Worm (Caenorhabditis elegans) whole organism, mixed stage, embryonic: Measurements from ENCODE around the gene asp-2.
A peak's percentile ranks its signal among the peaks of the same experiment; 100 is the strongest.

Experiments used
- M03D4.4 ChIP-seq: sonication (generic microtip); optimal IDR thresholded peaks from 2 replicates; lab custom pipeline; 2017; ENCODE audit warnings: mild to moderate bottlenecking, missing genetic modification characterization, missing compliant biosample characterization
- bed-3 ChIP-seq: fragments of 200-800 bp; sonication (Bioruptor generic); optimal IDR thresholded peaks from 3 replicates; lab custom pipeline; 2018; ENCODE audit warnings: mild to moderate bottlenecking, missing genetic modification characterization, moderate library complexity, missing compliant biosample characterization
- blmp-1 ChIP-seq: fragments of 150-350 bp; optimal IDR thresholded peaks from 2 replicates; lab custom pipeline; 2014; ENCODE audit warnings: missing biosample characterization, missing genetic modification characterization
- ceh-39 ChIP-seq: fragments of 150-350 bp; optimal IDR thresholded peaks from 2 replicates; lab custom pipeline; 2014; ENCODE audit warnings: missing biosample characterization, missing genetic modification characterization
- ceh-43 ChIP-seq: fragments of 200-800 bp; sonication (Bioruptor generic); optimal IDR thresholded peaks from 2 replicates; lab custom pipeline; 2018; ENCODE audit warnings: mild to moderate bottlenecking, missing genetic modification characterization, moderate library complexity, missing compliant biosample characterization
- ceh-83 ChIP-seq: fragments of 200-800 bp; sonication (Bioruptor generic); optimal IDR thresholded peaks from 2 replicates; lab custom pipeline; 2018; ENCODE audit warnings: mild to moderate bottlenecking, missing genetic modification characterization, missing compliant biosample characterization
- ces-1 ChIP-seq: fragments of 150-350 bp; optimal IDR thresholded peaks from 2 replicates; lab custom pipeline; 2014; ENCODE audit warnings: missing biosample characterization, missing genetic modification reagents, missing genetic modification characterization
- cnd-1 ChIP-seq: fragments of 200-800 bp; sonication (Bioruptor generic); optimal IDR thresholded peaks from 2 replicates; lab custom pipeline; 2018; ENCODE audit warnings: mild to moderate bottlenecking, missing genetic modification characterization, missing compliant biosample characterization
- elt-1 ChIP-seq: sonication (generic microtip); optimal IDR thresholded peaks from 2 replicates; lab custom pipeline; 2017; ENCODE audit warnings: missing genetic modification characterization, mild to moderate bottlenecking, missing compliant biosample characterization, antibody characterized with exemption, moderate library complexity, borderline replicate concordance; ENCODE audit not compliant: insufficient read depth
- elt-3 ChIP-seq: fragments of 150-350 bp; optimal IDR thresholded peaks from 2 replicates; lab custom pipeline; 2014; ENCODE audit warnings: missing biosample characterization, missing genetic modification characterization
- ham-2 ChIP-seq: fragments of 200-800 bp; sonication (Bioruptor generic); optimal IDR thresholded peaks from 2 replicates; lab custom pipeline; 2018; ENCODE audit warnings: mild to moderate bottlenecking, missing genetic modification characterization, missing compliant biosample characterization
- hlh-1 ChIP-seq: fragments of 150-350 bp; optimal IDR thresholded peaks from 2 replicates; lab custom pipeline; 2014; ENCODE audit warnings: missing biosample characterization, missing genetic modification reagents, missing genetic modification characterization
- lin-13 ChIP-seq: fragments of 150-350 bp; optimal IDR thresholded peaks from 2 replicates; lab custom pipeline; 2014; ENCODE audit warnings: missing biosample characterization, missing genetic modification characterization
- lin-32 ChIP-seq: fragments of 200-800 bp; sonication (Bioruptor generic); optimal IDR thresholded peaks from 2 replicates; lab custom pipeline; 2018; ENCODE audit warnings: mild to moderate bottlenecking, missing genetic modification characterization, missing compliant biosample characterization
- lsy-2 ChIP-seq: fragments of 150-350 bp; optimal IDR thresholded peaks from 2 replicates; lab custom pipeline; 2014; ENCODE audit warnings: missing biosample characterization, missing genetic modification characterization
- mep-1 ChIP-seq: fragments of 150-350 bp; optimal IDR thresholded peaks from 2 replicates; lab custom pipeline; 2017; ENCODE audit warnings: missing biosample characterization, missing genetic modification reagents, missing genetic modification characterization, inconsistent platforms
- mls-2 ChIP-seq: sonication (generic microtip); optimal IDR thresholded peaks from 2 replicates; lab custom pipeline; 2016; ENCODE audit warnings: mild to moderate bottlenecking, missing genetic modification characterization, moderate library complexity, missing compliant biosample characterization
- nhr-237 ChIP-seq: fragments of 150-350 bp; optimal IDR thresholded peaks from 2 replicates; lab custom pipeline; 2014; ENCODE audit warnings: missing biosample characterization, missing genetic modification characterization
- nhr-28 ChIP-seq: fragments of 150-350 bp; optimal IDR thresholded peaks from 2 replicates; lab custom pipeline; 2014; ENCODE audit warnings: missing biosample characterization, missing genetic modification characterization
- nhr-76 ChIP-seq: sonication (generic microtip); optimal IDR thresholded peaks from 2 replicates; lab custom pipeline; 2017; ENCODE audit warnings: missing biosample characterization, missing genetic modification characterization
- pha-4 ChIP-seq: fragments of 150-350 bp; optimal IDR thresholded peaks from 2 replicates; lab custom pipeline; 2018; ENCODE audit warnings: missing biosample characterization, missing genetic modification reagents, missing genetic modification characterization
- sem-2 ChIP-seq: fragments of 200-800 bp; sonication (Bioruptor generic); optimal IDR thresholded peaks from 2 replicates; lab custom pipeline; 2018; ENCODE audit warnings: mild to moderate bottlenecking, missing genetic modification characterization, missing compliant biosample characterization
- snpc-4 ChIP-seq: fragments of 150-350 bp; optimal IDR thresholded peaks from 2 replicates; lab custom pipeline; 2014; ENCODE audit warnings: missing biosample characterization, missing genetic modification characterization
- sptf-1 ChIP-seq: sonication (generic microtip); optimal IDR thresholded peaks from 2 replicates; lab custom pipeline; 2017; ENCODE audit warnings: mild to moderate bottlenecking, missing genetic modification characterization, moderate library complexity, missing compliant biosample characterization
- unc-120 ChIP-seq: sonication (generic microtip); optimal IDR thresholded peaks from 2 replicates; lab custom pipeline; 2017; ENCODE audit warnings: missing genetic modification characterization, missing compliant biosample characterization; ENCODE audit not compliant: poor library complexity, severe bottlenecking
- unc-39 ChIP-seq: fragments of 150-350 bp; optimal IDR thresholded peaks from 2 replicates; lab custom pipeline; 2014; ENCODE audit warnings: missing biosample characterization, missing genetic modification characterization
- unc-62 ChIP-seq: fragments of 150-350 bp; optimal IDR thresholded peaks from 2 replicates; lab custom pipeline; 2014; ENCODE audit warnings: missing biosample characterization, missing genetic modification reagents, missing genetic modification characterization
- zip-8 ChIP-seq: fragments of 150-350 bp; optimal IDR thresholded peaks from 2 replicates; lab custom pipeline; 2014; ENCODE audit warnings: missing biosample characterization, missing genetic modification characterization
- ztf-11 ChIP-seq: fragments of 150-350 bp; optimal IDR thresholded peaks from 2 replicates; lab custom pipeline; 2014; ENCODE audit warnings: missing biosample characterization, missing genetic modification characterization

Gene asp-2

DNA sequence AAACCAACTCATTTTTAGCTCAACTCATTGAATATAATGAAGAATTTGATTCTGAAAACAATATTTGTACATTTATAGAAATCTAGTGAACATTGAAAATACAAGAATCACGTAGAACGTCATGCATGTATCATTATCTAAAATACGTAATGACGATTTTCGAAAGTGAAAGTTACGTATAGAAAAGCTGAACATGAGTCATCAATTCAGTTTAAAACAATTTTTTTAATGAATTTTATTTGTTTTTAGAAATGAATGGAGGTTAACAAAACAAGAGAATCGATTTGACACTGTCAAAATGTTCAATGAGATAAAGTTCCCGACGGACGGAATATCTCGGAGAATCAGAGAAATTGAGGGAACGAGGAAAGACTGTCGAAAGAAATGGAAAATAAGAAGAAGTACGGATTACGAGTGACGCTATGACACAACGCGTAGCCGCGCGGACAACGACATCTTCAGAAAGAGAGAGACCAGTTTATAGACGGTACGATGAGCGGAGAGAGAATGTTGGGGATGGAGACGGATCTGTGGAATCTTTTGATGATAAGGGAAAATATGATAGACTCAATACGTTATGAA lies 21.1 kb upstream of the asp-2 start, which contains the start of gene ptr-1:
Gene ptr-1 (minus strand): TSS at position 51 of the 582 bp plus-strand sequence.
- TF ChIP-seq ham-2 (GFP tag; lab: Kevin White, UChicago) (peak; percentile 13), hlh-1 (tag; lab: Kevin White, UChicago) (no peak), blmp-1 (tag; lab: Kevin White, UChicago) (peak; percentile 32)

ce11 chrV:9183718-9184441 lies 19.0 kb upstream of the asp-2 start:
- TF ChIP-seq nhr-76 (tag; lab: Kevin White, UChicago): no peak
- TF ChIP-seq sem-2 (GFP tag; lab: Kevin White, UChicago): no peak
- TF ChIP-seq ces-1 (GFP tag; lab: Kevin White, UChicago): peak; percentile 78
- no peak for TF ChIP-seq lin-32 (GFP tag; lab: Kevin White, UChicago)

- TF ChIP-seq mls-2 (tag; lab: Kevin White, UChicago) (no peak), ceh-83 (GFP tag; lab: Kevin White, UChicago) (no peak), ceh-43 (GFP tag; lab: Kevin White, UChicago) (no peak), bed-3 (GFP tag; lab: Kevin White, UChicago) (no peak), sptf-1 (tag; lab: Kevin White, UChicago) (no peak), nhr-76 (tag; lab: Kevin White, UChicago) (no peak)
- TF ChIP-seq, all 35 proteins: peak for 0
These were observed 16.8 kb upstream of the asp-2 start for ce11 chrV:9186028-9186427.

DNA sequence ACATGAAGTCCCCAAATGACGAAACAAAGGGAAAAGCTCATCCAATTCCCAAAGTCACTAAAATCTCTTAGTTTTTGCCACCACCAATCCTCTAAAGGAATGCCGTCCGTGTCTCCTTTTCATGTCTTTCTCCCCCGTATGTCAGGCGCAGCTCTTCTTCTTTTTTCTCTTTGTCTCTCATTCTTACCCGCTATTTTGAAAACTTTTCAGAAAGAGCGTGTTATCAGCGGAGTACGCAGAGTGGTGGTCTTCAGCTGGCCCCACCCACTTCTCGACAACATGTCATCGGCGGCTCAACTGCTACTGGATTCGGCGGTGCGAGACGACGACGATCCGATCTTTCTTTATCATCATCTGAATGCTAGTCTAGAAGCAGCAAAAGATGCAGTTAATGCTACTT lies 11.5 kb upstream of the asp-2 start, which contains the start of gene sphr-1:
Gene sphr-1 (plus strand): TSS at position 205 of the 400 bp plus-strand sequence.
- TF ChIP-seq unc-62 (GFP tag; lab: Kevin White, UChicago) (no peak), mep-1 (no peak)
- TF ChIP-seq, all 35 proteins: peak for 0

ce11 chrV:9194055-9194454 lies 8.8 kb upstream of the asp-2 start:
- TF ChIP-seq ceh-83 (GFP tag; lab: Kevin White, UChicago) (no peak), M03D4.4 (no peak), ces-1 (GFP tag; lab: Kevin White, UChicago) (peak; percentile 87)
- TF ChIP-seq, all 35 proteins: peak for 1

DNA sequence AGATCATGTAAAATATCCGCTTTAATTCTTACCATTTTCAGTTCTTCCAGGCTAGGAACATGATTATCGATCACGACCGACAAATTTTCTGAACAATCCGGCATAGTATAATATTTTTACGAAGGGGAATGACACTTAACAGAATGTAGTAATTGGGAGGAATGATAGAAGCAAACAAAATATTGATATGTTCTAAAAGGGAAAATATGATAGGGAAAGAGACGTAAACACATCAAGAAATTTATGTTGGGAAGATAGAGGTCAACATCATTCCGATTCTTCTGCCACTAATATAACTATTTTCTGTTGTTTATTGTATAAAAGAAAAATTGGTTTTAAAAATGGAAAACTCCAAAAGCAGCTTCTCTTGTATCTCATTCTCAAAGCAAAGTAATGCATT lies 5.8 kb upstream of the asp-2 start, which contains the start of gene C24B5.4:
Gene C24B5.4 (minus strand): TSS at position 206 of the 400 bp plus-strand sequence.
- TF ChIP-seq pha-4 (tag; lab: Kevin White, UChicago) (no peak), ham-2 (GFP tag; lab: Kevin White, UChicago) (no peak), sptf-1 (tag; lab: Kevin White, UChicago) (no peak), lin-32 (GFP tag; lab: Kevin White, UChicago) (no peak), ceh-43 (GFP tag; lab: Kevin White, UChicago) (no peak), mls-2 (tag; lab: Kevin White, UChicago) (no peak), ceh-83 (GFP tag; lab: Kevin White, UChicago) (no peak), ztf-11 (no peak), nhr-76 (tag; lab: Kevin White, UChicago) (no peak), zip-8 (no peak), unc-39 (tag; lab: Kevin White, UChicago) (no peak), lsy-2 (tag; lab: Kevin White, UChicago) (no peak), nhr-28 (tag; lab: Kevin White, UChicago) (no peak)

ce11 chrV:9198887-9199286 lies 4.0 kb upstream of the asp-2 start, which contains the start of gene str-177:
TSS of gene str-177 (minus strand) at chrV:9198987.
- no peak for TF ChIP-seq nhr-237 (tag; lab: Kevin White, UChicago)
- TF ChIP-seq M03D4.4: no peak
- no peak for TF ChIP-seq nhr-28 (tag; lab: Kevin White, UChicago)
- TF ChIP-seq unc-39 (tag; lab: Kevin White, UChicago): no peak
- no peak for TF ChIP-seq lsy-2 (tag; lab: Kevin White, UChicago)
- TF ChIP-seq lin-13: no peak
- no peak for TF ChIP-seq snpc-4 (tag; lab: Kevin White, UChicago)
- no peak for TF ChIP-seq hlh-1 (tag; lab: Kevin White, UChicago)
- TF ChIP-seq ceh-83 (GFP tag; lab: Kevin White, UChicago): no peak
- no peak for TF ChIP-seq elt-3
- TF ChIP-seq unc-62 (GFP tag; lab: Kevin White, UChicago): no peak
- TF ChIP-seq cnd-1 (tag; lab: Kevin White, UChicago): no peak
- TF ChIP-seq unc-120 (tag; lab: Kevin White, UChicago): no peak
- TF ChIP-seq elt-1 (tag; lab: Kevin White, UChicago): no peak
- TF ChIP-seq sptf-1 (tag; lab: Kevin White, UChicago): no peak
- no peak for TF ChIP-seq nhr-76 (tag; lab: Kevin White, UChicago)
- TF ChIP-seq mls-2 (tag; lab: Kevin White, UChicago): no peak
- no peak for TF ChIP-seq ceh-39 (tag; lab: Kevin White, UChicago)
- no peak for TF ChIP-seq ham-2 (GFP tag; lab: Kevin White, UChicago)
